Worm (Caenorhabditis elegans) whole organism, late embryonic: Measurements from ENCODE around the gene sto-3.

Experiments used
- T23F11.4 ChIP-seq: fragments of 200-800 bp; sonication (Bioruptor generic); optimal IDR thresholded peaks from 2 replicates; lab custom pipeline; 2018; ENCODE audit warnings: mild to moderate bottlenecking, missing genetic modification characterization, missing compliant biosample characterization
- ama-1 ChIP-seq: fragments of 150-350 bp; optimal IDR thresholded peaks from 2 replicates; lab custom pipeline; 2014
- ceh-14 ChIP-seq: sonication (generic microtip); optimal IDR thresholded peaks from 2 replicates; lab custom pipeline; 2016; ENCODE audit warnings: missing genotype, missing genetic modification characterization, missing compliant biosample characterization
- ceh-22 ChIP-seq: sonication (generic microtip); optimal IDR thresholded peaks from 2 replicates; lab custom pipeline; 2017; ENCODE audit warnings: missing biosample characterization, missing genetic modification characterization
- ceh-31 ChIP-seq: sonication (generic microtip); optimal IDR thresholded peaks from 2 replicates; lab custom pipeline; 2016; ENCODE audit warnings: missing genetic modification characterization, missing compliant biosample characterization
- ceh-34 ChIP-seq: sonication (generic microtip); optimal IDR thresholded peaks from 2 replicates; lab custom pipeline; 2016; ENCODE audit warnings: mild to moderate bottlenecking, missing genetic modification characterization, missing compliant biosample characterization
- ceh-6 ChIP-seq: fragments of 200-800 bp; sonication (Bioruptor generic); optimal IDR thresholded peaks from 2 replicates; lab custom pipeline; 2018; ENCODE audit warnings: mild to moderate bottlenecking, missing genetic modification characterization, missing compliant biosample characterization
- dmd-4 ChIP-seq: sonication (generic microtip); optimal IDR thresholded peaks from 2 replicates; lab custom pipeline; 2016; ENCODE audit warnings: borderline replicate concordance, missing genetic modification characterization, missing compliant biosample characterization
- dve-1 ChIP-seq: sonication (generic microtip); optimal IDR thresholded peaks from 2 replicates; lab custom pipeline; 2017; ENCODE audit warnings: antibody characterized with exemption, mild to moderate bottlenecking, missing genetic modification characterization, missing compliant biosample characterization
- elt-2 ChIP-seq: sonication (generic microtip); optimal IDR thresholded peaks from 2 replicates; lab custom pipeline; 2016; ENCODE audit warnings: missing genetic modification reagents, missing genetic modification characterization, missing compliant biosample characterization
- eyg-1 ChIP-seq: sonication (generic microtip); optimal IDR thresholded peaks from 2 replicates; lab custom pipeline; 2016; ENCODE audit warnings: missing genotype, missing genetic modification characterization, missing compliant biosample characterization
- gmeb-2 ChIP-seq: sonication (generic microtip); optimal IDR thresholded peaks from 2 replicates; lab custom pipeline; 2016; ENCODE audit warnings: missing genetic modification characterization, inconsistent platforms, missing compliant biosample characterization
- hlh-15 ChIP-seq: sonication (generic microtip); optimal IDR thresholded peaks from 2 replicates; lab custom pipeline; 2016; ENCODE audit warnings: missing genetic modification characterization, missing compliant biosample characterization
- hlh-30 ChIP-seq: sonication (generic microtip); optimal IDR thresholded peaks from 2 replicates; lab custom pipeline; 2017; ENCODE audit warnings: antibody characterized with exemption, missing genetic modification characterization, missing compliant biosample characterization; ENCODE audit not compliant: insufficient read depth
- madf-2 ChIP-seq: sonication (generic microtip); optimal IDR thresholded peaks from 2 replicates; lab custom pipeline; 2017; ENCODE audit warnings: missing genetic modification characterization, missing compliant biosample characterization
- mec-3 ChIP-seq: sonication (generic microtip); optimal IDR thresholded peaks from 2 replicates; lab custom pipeline; 2016; ENCODE audit warnings: borderline replicate concordance, missing genetic modification characterization, missing compliant biosample characterization
- nfya-1 ChIP-seq: sonication (generic microtip); optimal IDR thresholded peaks from 2 replicates; lab custom pipeline; 2017; ENCODE audit warnings: missing genetic modification characterization, mild to moderate bottlenecking, missing compliant biosample characterization, antibody characterized with exemption, moderate library complexity
- nhr-11 ChIP-seq: fragments of 150-350 bp; optimal IDR thresholded peaks from 2 replicates; lab custom pipeline; 2014; ENCODE audit warnings: missing biosample characterization, missing genetic modification characterization
- npax-4 ChIP-seq: sonication (generic microtip); optimal IDR thresholded peaks from 2 replicates; lab custom pipeline; 2016; ENCODE audit warnings: missing genetic modification characterization, missing compliant biosample characterization
- pag-3 ChIP-seq: sonication (generic microtip); optimal IDR thresholded peaks from 2 replicates; lab custom pipeline; 2016; ENCODE audit warnings: missing compliant biosample characterization, missing genetic modification characterization, borderline replicate concordance
- pat-9 ChIP-seq: fragments of 200-800 bp; sonication (Bioruptor generic); optimal IDR thresholded peaks from 2 replicates; lab custom pipeline; 2018; ENCODE audit warnings: mild to moderate bottlenecking, missing genetic modification characterization, moderate library complexity, missing compliant biosample characterization
- pha-2 ChIP-seq: sonication (generic microtip); optimal IDR thresholded peaks from 2 replicates; lab custom pipeline; 2017; ENCODE audit warnings: mild to moderate bottlenecking, missing genetic modification characterization, missing compliant biosample characterization
- pha-4 ChIP-seq: fragments of 150-350 bp; optimal IDR thresholded peaks from 2 replicates; lab custom pipeline; 2018; ENCODE audit warnings: missing biosample characterization, missing genetic modification reagents, missing genetic modification characterization
- pros-1 ChIP-seq: fragments of 150-350 bp; optimal IDR thresholded peaks from 2 replicates; lab custom pipeline; 2014; ENCODE audit warnings: missing biosample characterization, missing genetic modification reagents, missing genetic modification characterization
- ref-2 ChIP-seq: sonication (generic microtip); optimal IDR thresholded peaks from 2 replicates; lab custom pipeline; 2016; ENCODE audit warnings: missing genetic modification characterization, missing compliant biosample characterization
- rnt-1 ChIP-seq: sonication (generic microtip); optimal IDR thresholded peaks from 2 replicates; lab custom pipeline; 2016; ENCODE audit warnings: missing genetic modification characterization, missing compliant biosample characterization
- sdc-2 ChIP-seq: sonication (generic microtip); optimal IDR thresholded peaks from 2 replicates; lab custom pipeline; 2016; ENCODE audit warnings: missing genotype, missing genetic modification characterization, missing compliant biosample characterization
- syd-9 ChIP-seq: sonication (generic microtip); optimal IDR thresholded peaks from 2 replicates; lab custom pipeline; 2016; ENCODE audit warnings: mild to moderate bottlenecking, missing genetic modification characterization, moderate library complexity, missing compliant biosample characterization
- tbx-2 ChIP-seq: sonication (generic microtip); optimal IDR thresholded peaks from 2 replicates; lab custom pipeline; 2016; ENCODE audit warnings: missing genetic modification characterization, missing compliant biosample characterization
- unc-3 ChIP-seq, 2 experiments: fragments of 200-800 bp in 1 of 2; sonication (Bioruptor generic) in 1 of 2; sonication (generic microtip) in 1 of 2; conservative IDR thresholded peaks in 1 of 2; optimal IDR thresholded peaks in 1 of 2; 2 replicates each; pipeline versions ENCODE4 v1.3.6 to Lab custom; 2016 to 2022; ENCODE audit warnings: missing compliant biosample characterization in 2 of 2, missing genetic modification characterization in 2 of 2, missing genetic modification reagents in 1 of 2
- unc-42 ChIP-seq: sonication (generic microtip); optimal IDR thresholded peaks from 2 replicates; lab custom pipeline; 2016; ENCODE audit warnings: missing genotype, missing genetic modification characterization, missing compliant biosample characterization
- unc-55 ChIP-seq: sonication (generic microtip); optimal IDR thresholded peaks from 2 replicates; lab custom pipeline; 2017; ENCODE audit warnings: missing biosample characterization, missing genetic modification reagents, missing genetic modification characterization
- zip-5 ChIP-seq: sonication (generic microtip); optimal IDR thresholded peaks from 2 replicates; lab custom pipeline; 2016; ENCODE audit warnings: missing genetic modification characterization, missing compliant biosample characterization
- ztf-16 ChIP-seq: sonication (generic microtip); optimal IDR thresholded peaks from 2 replicates; lab custom pipeline; 2017; ENCODE audit warnings: missing genetic modification characterization, missing compliant biosample characterization

Gene sto-3

ce11 chrX:11621997-11622396 is at the start of gene sto-3:
sto-3 (minus strand) TSS chrX:11622097.
- TF ChIP-seq mec-3 (tag; lab: Kevin White, UChicago) (no peak), rnt-1 (no peak), elt-2 (tag; lab: Kevin White, UChicago) (no peak), pha-4 (tag; lab: Kevin White, UChicago) (no peak), ceh-6 (GFP tag; lab: Kevin White, UChicago) (no peak)

- TF ChIP-seq pag-3 (tag; lab: Kevin White, UChicago), result no peak
- TF ChIP-seq unc-55 (GFP tag; lab: Kevin White, UChicago), result peak; percentile 62
- TF ChIP-seq nfya-1 (tag; lab: Kevin White, UChicago), result peak; percentile 61
- no peak for TF ChIP-seq mec-3 (tag; lab: Kevin White, UChicago)
- no peak for TF ChIP-seq tbx-2 (tag; lab: Kevin White, UChicago)
- no peak for TF ChIP-seq ref-2 (tag; lab: Kevin White, UChicago)
- peak; percentile 24 for TF ChIP-seq ceh-31 (tag; lab: Kevin White, UChicago)
- no peak for TF ChIP-seq hlh-15 (tag; lab: Kevin White, UChicago)
- TF ChIP-seq unc-42 (tag; lab: Kevin White, UChicago), result peak; percentile 65
- TF ChIP-seq sdc-2 (tag; lab: Kevin White, UChicago), result no peak
- TF ChIP-seq ceh-34 (tag; lab: Kevin White, UChicago), result peak; percentile 9
- no peak for TF ChIP-seq ztf-16
- no peak for TF ChIP-seq ceh-22 (tag; lab: Kevin White, UChicago)
Measured at ce11 chrX:11666545-11667177, 44.8 kb upstream of the sto-3 start, which contains the start of gene noca-2. noca-2 (plus strand) TSS chrX:11667127.

- TF ChIP-seq nhr-11 (tag; lab: Kevin White, UChicago) (no peak), ama-1 (no peak), syd-9 (tag; lab: Kevin White, UChicago) (no peak), nfya-1 (tag; lab: Kevin White, UChicago) (no peak), pha-2 (no peak), dve-1 (tag; lab: Kevin White, UChicago) (no peak), pat-9 (tag; lab: Kevin White, UChicago) (no peak), hlh-15 (tag; lab: Kevin White, UChicago) (no peak), gmeb-2 (tag; lab: Kevin White, UChicago) (no peak), unc-3 (GFP tag; conservative IDR thresholded peaks at IDR 0.05; lab: Robert Waterston, UW) (no peak), unc-3 (tag; optimal IDR thresholded peaks at IDR 0.05; lab: Kevin White, UChicago) (no peak), ceh-14 (tag; lab: Kevin White, UChicago) (no peak), hlh-30 (tag; lab: Kevin White, UChicago) (no peak), dmd-4 (tag; lab: Kevin White, UChicago) (no peak)
Measured at ce11 chrX:11665522-11666017, 43.7 kb upstream of the sto-3 start.

ce11 chrX:11664184-11664583 is 42.3 kb upstream of the sto-3 start:
- no peak for TF ChIP-seq zip-5
- TF ChIP-seq npax-4 (tag; lab: Kevin White, UChicago), result no peak
- TF ChIP-seq unc-3 (GFP tag; conservative IDR thresholded peaks at IDR 0.05; lab: Robert Waterston, UW), result no peak
- no peak for TF ChIP-seq unc-3 (tag; optimal IDR thresholded peaks at IDR 0.05; lab: Kevin White, UChicago)
- no peak for TF ChIP-seq madf-2 (tag; lab: Kevin White, UChicago)
- no peak for TF ChIP-seq pros-1 (tag; lab: Kevin White, UChicago)
- TF ChIP-seq eyg-1, result no peak
- TF ChIP-seq tbx-2 (tag; lab: Kevin White, UChicago), result no peak
- no peak for TF ChIP-seq T23F11.4 (GFP tag; lab: Kevin White, UChicago)
- TF ChIP-seq ceh-14 (tag; lab: Kevin White, UChicago), result no peak
- TF ChIP-seq nfya-1 (tag; lab: Kevin White, UChicago), result no peak
- TF ChIP-seq ztf-16, result no peak
